Fruit fly (Drosophila melanogaster) whole organism, prepupa: Measurements from ENCODE around the gene CG5021.
A peak's percentile ranks its signal among the peaks of the same experiment; 100 is the strongest.

Source experiments
- CG10669 ChIP-seq: fragments of 200-800 bp; sonication (Bioruptor generic); optimal IDR thresholded peaks from 3 replicates; lab custom pipeline; 2018; ENCODE audit warnings: missing biosample characterization, mild to moderate bottlenecking, missing genetic modification characterization, moderate library complexity
- CG11294 ChIP-seq: fragments of 200-800 bp; sonication (Bioruptor generic); IDR thresholded peaks from 2 replicates; pipeline ENCODE4 v1.3.6; 2022; ENCODE audit warnings: missing biosample characterization, missing genetic modification characterization
- CG11762 ChIP-seq: fragments of 200-800 bp; sonication (Bioruptor generic); optimal IDR thresholded peaks from 3 replicates; lab custom pipeline; 2016; ENCODE audit warnings: missing biosample characterization, missing genetic modification characterization; ENCODE audit not compliant: insufficient read depth
- CG11902 ChIP-seq: fragments of 200-800 bp; sonication (Bioruptor generic); optimal IDR thresholded peaks from 3 replicates; lab custom pipeline; 2016; ENCODE audit warnings: missing biosample characterization, missing genetic modification characterization
- CG15336 ChIP-seq: fragments of 200-800 bp; sonication (Bioruptor generic); IDR thresholded peaks from 2 replicates; pipeline ENCODE4 v1.3.6; 2022; ENCODE audit warnings: missing biosample characterization, missing genetic modification characterization
- CG1621 ChIP-seq: fragments of 200-800 bp; sonication (Bioruptor generic); optimal IDR thresholded peaks from 3 replicates; lab custom pipeline; 2018; ENCODE audit warnings: missing biosample characterization, mild to moderate bottlenecking, missing genetic modification characterization
- CG16779 ChIP-seq: fragments of 200-800 bp; sonication (Bioruptor generic); optimal IDR thresholded peaks from 3 replicates; lab custom pipeline; 2017; ENCODE audit warnings: missing biosample characterization, mild to moderate bottlenecking, missing genetic modification characterization
- CG31627 ChIP-seq: fragments of 200-800 bp; sonication (Bioruptor generic); optimal IDR thresholded peaks from 3 replicates; lab custom pipeline; 2016; ENCODE audit warnings: missing biosample characterization, missing genetic modification characterization
- CG34406 ChIP-seq: fragments of 200-800 bp; sonication (Bioruptor generic); optimal IDR thresholded peaks from 3 replicates; lab custom pipeline; 2016; ENCODE audit warnings: missing biosample characterization, missing genetic modification characterization
- CG3919 ChIP-seq: fragments of 200-800 bp; sonication (Bioruptor generic); optimal IDR thresholded peaks from 3 replicates; lab custom pipeline; 2016; ENCODE audit warnings: missing biosample characterization, missing genetic modification characterization
- CG6163 ChIP-seq: fragments of 200-800 bp; sonication (Bioruptor generic); IDR thresholded peaks from 3 replicates; pipeline ENCODE4 v1.3.6; 2022; ENCODE audit warnings: missing biosample characterization, missing genetic modification characterization
- CG6808 ChIP-seq: fragments of 200-800 bp; sonication (Bioruptor generic); optimal IDR thresholded peaks from 3 replicates; lab custom pipeline; 2017; ENCODE audit warnings: missing biosample characterization, missing genetic modification characterization, mild to moderate bottlenecking, moderate library complexity, missing genetic modification reagents
- CG7368 ChIP-seq: fragments of 200-800 bp; sonication (Bioruptor generic); optimal IDR thresholded peaks from 3 replicates; lab custom pipeline; 2016; ENCODE audit warnings: missing biosample characterization, missing genetic modification characterization
- CG8119 ChIP-seq: fragments of 200-800 bp; sonication (Bioruptor generic); IDR thresholded peaks from 3 replicates; pipeline ENCODE4 v1.3.6; 2022; ENCODE audit warnings: missing biosample characterization, missing genetic modification characterization
- CG8319 ChIP-seq: fragments of 200-800 bp; sonication (Bioruptor generic); optimal IDR thresholded peaks from 3 replicates; lab custom pipeline; 2016; ENCODE audit warnings: missing biosample characterization, missing genetic modification characterization
- CG8632 ChIP-seq: fragments of 200-800 bp; sonication (Bioruptor generic); optimal IDR thresholded peaks from 3 replicates; lab custom pipeline; 2016; ENCODE audit warnings: missing biosample characterization, missing genetic modification characterization
- CG9139 ChIP-seq: fragments of 200-800 bp; sonication (Bioruptor generic); optimal IDR thresholded peaks from 3 replicates; lab custom pipeline; 2017; ENCODE audit warnings: missing biosample characterization, mild to moderate bottlenecking, missing genetic modification characterization
- Eip75B ChIP-seq: fragments of 200-800 bp; sonication (Bioruptor generic); optimal IDR thresholded peaks from 3 replicates; lab custom pipeline; 2016; ENCODE audit warnings: missing biosample characterization, missing genetic modification characterization
- Eip78C ChIP-seq: fragments of 200-800 bp; sonication (Bioruptor generic); peaks from one replicate; lab custom pipeline; 2016; ENCODE audit warnings: missing biosample characterization, missing genetic modification characterization
- Eip93F ChIP-seq: fragments of 200-800 bp; sonication (Bioruptor generic); optimal IDR thresholded peaks from 2 replicates; lab custom pipeline; 2016; ENCODE audit warnings: missing biosample characterization, mild to moderate bottlenecking, missing genetic modification characterization
- Ets21C ChIP-seq: fragments of 200-800 bp; sonication (Bioruptor generic); optimal IDR thresholded peaks from 3 replicates; lab custom pipeline; 2016; ENCODE audit warnings: missing biosample characterization, missing genetic modification characterization
- Hr38 ChIP-seq: sonication (Bioruptor generic); optimal IDR thresholded peaks from 2 replicates; lab custom pipeline; 2016; ENCODE audit warnings: missing biosample characterization, missing genetic modification characterization
- Hr39 ChIP-seq: fragments of 200-800 bp; sonication (Bioruptor generic); optimal IDR thresholded peaks from 2 replicates; lab custom pipeline; 2016; ENCODE audit warnings: missing biosample characterization, missing genetic modification characterization
- Hr4 ChIP-seq: fragments of 200-800 bp; sonication (Bioruptor generic); optimal IDR thresholded peaks from 3 replicates; lab custom pipeline; 2016; ENCODE audit warnings: missing biosample characterization, missing genetic modification characterization
- Lpt ChIP-seq: fragments of 200-800 bp; sonication (Bioruptor generic); optimal IDR thresholded peaks from 3 replicates; lab custom pipeline; 2016; ENCODE audit warnings: missing biosample characterization, missing genetic modification characterization
- Met ChIP-seq: fragments of 200-800 bp; sonication (Bioruptor generic); optimal IDR thresholded peaks from 3 replicates; lab custom pipeline; 2016; ENCODE audit warnings: missing biosample characterization, missing genetic modification characterization
- OdsH ChIP-seq: fragments of 200-800 bp; sonication (Bioruptor generic); optimal IDR thresholded peaks from 3 replicates; lab custom pipeline; 2016; ENCODE audit warnings: missing biosample characterization, missing genetic modification characterization
- Smox ChIP-seq: fragments of 200-800 bp; sonication (Bioruptor generic); optimal IDR thresholded peaks from 3 replicates; lab custom pipeline; 2016; ENCODE audit warnings: missing biosample characterization, missing genetic modification characterization
- Sox102F ChIP-seq: fragments of 200-800 bp; sonication (Bioruptor generic); optimal IDR thresholded peaks from 2 replicates; lab custom pipeline; 2016; ENCODE audit warnings: missing biosample characterization, mild to moderate bottlenecking, missing genetic modification characterization
- Sox15 ChIP-seq: fragments of 200-800 bp; sonication (Bioruptor generic); optimal IDR thresholded peaks from 3 replicates; lab custom pipeline; 2016; ENCODE audit warnings: missing biosample characterization, missing genetic modification characterization
- acj6 ChIP-seq: fragments of 200-800 bp; sonication (Bioruptor generic); optimal IDR thresholded peaks from 3 replicates; lab custom pipeline; 2016; ENCODE audit warnings: missing biosample characterization, missing genetic modification characterization
- cyc ChIP-seq: fragments of 200-800 bp; sonication (Bioruptor generic); optimal IDR thresholded peaks from 3 replicates; lab custom pipeline; 2016; ENCODE audit warnings: missing biosample characterization, missing genetic modification characterization
- eg ChIP-seq: fragments of 200-800 bp; sonication (Bioruptor generic); IDR thresholded peaks from 3 replicates; pipeline ENCODE4 v1.3.6; 2022; ENCODE audit warnings: missing biosample characterization, missing genetic modification characterization
- esn ChIP-seq: fragments of 200-800 bp; sonication (Bioruptor generic); optimal IDR thresholded peaks from 2 replicates; lab custom pipeline; 2016; ENCODE audit warnings: missing biosample characterization, mild to moderate bottlenecking, missing genetic modification characterization, moderate library complexity
- fd59A ChIP-seq: fragments of 200-800 bp; sonication (Bioruptor generic); optimal IDR thresholded peaks from 2 replicates; lab custom pipeline; 2017; ENCODE audit warnings: missing biosample characterization, mild to moderate bottlenecking, missing genetic modification characterization, missing genetic modification reagents
- fd85E ChIP-seq: fragments of 200-800 bp; sonication (Bioruptor generic); optimal IDR thresholded peaks from 3 replicates; lab custom pipeline; 2016; ENCODE audit warnings: missing biosample characterization, missing genetic modification characterization
- fkh ChIP-seq: fragments of 200-800 bp; sonication (Bioruptor generic); optimal IDR thresholded peaks from 3 replicates; lab custom pipeline; 2017; ENCODE audit warnings: missing biosample characterization, mild to moderate bottlenecking, missing genetic modification characterization, moderate library complexity
- net ChIP-seq: fragments of 200-800 bp; sonication (Bioruptor generic); optimal IDR thresholded peaks from 3 replicates; lab custom pipeline; 2016; ENCODE audit warnings: missing biosample characterization, missing genetic modification characterization
- pdm3 ChIP-seq: fragments of 200-800 bp; sonication (Bioruptor generic); optimal IDR thresholded peaks from 3 replicates; lab custom pipeline; 2016; ENCODE audit warnings: missing biosample characterization, missing genetic modification characterization
- salr ChIP-seq, 2 experiments: fragments of 200-800 bp; sonication (Bioruptor generic); optimal IDR thresholded peaks; 3 replicates each; lab custom pipeline; 2016 to 2018; ENCODE audit warnings: missing biosample characterization in 2 of 2, missing genetic modification characterization in 2 of 2, mild to moderate bottlenecking in 1 of 2
- svp ChIP-seq: fragments of 200-800 bp; sonication (Bioruptor generic); peaks from one replicate; lab custom pipeline; 2016; ENCODE audit warnings: missing biosample characterization, missing genetic modification characterization
- topi ChIP-seq: fragments of 200-800 bp; sonication (Bioruptor generic); optimal IDR thresholded peaks from 3 replicates; lab custom pipeline; 2016; ENCODE audit warnings: missing biosample characterization, missing genetic modification characterization
- vri ChIP-seq: fragments of 200-800 bp; sonication (Bioruptor generic); optimal IDR thresholded peaks from 3 replicates; lab custom pipeline; 2016; ENCODE audit warnings: missing biosample characterization, mild to moderate bottlenecking, missing genetic modification characterization

CG5021 gene

dm6 chr3L:8985848-8986320 is 19.3 kb downstream of the CG5021 start, which contains the start of gene Galk:
Galk (minus strand) TSS chr3L:8986091.
- TF ChIP-seq CG16779 (tag; lab: Kevin White, UChicago) (no peak), CG15336 (GFP tag; lab: Robert Waterston, UW) (0 out of 2 replicates have a peak, but pooled peaks have one; percentile 14), eg (GFP tag; lab: Robert Waterston, UW) (no peak), fkh (GFP tag; lab: Kevin White, UChicago) (peak; percentile 78), CG31627 (GFP tag; lab: Kevin White, UChicago) (no peak), OdsH (GFP tag; lab: Kevin White, UChicago) (no peak), CG6163 (GFP tag; lab: Robert Waterston, UW) (0 out of 3 replicates have a peak, but pooled peaks have one; percentile 24), CG11294 (GFP tag; lab: Robert Waterston, UW) (0 out of 2 replicates have a peak, but pooled peaks have one; percentile 32)
- TF ChIP-seq, all 60 proteins: peak for 4

- TF ChIP-seq Sox15 (GFP tag; lab: Kevin White, UChicago) (no peak), Eip78C (GFP tag; lab: Kevin White, UChicago) (no peak), fkh (GFP tag; lab: Kevin White, UChicago) (peak; percentile 13), topi (GFP tag; lab: Kevin White, UChicago) (no peak), CG34406 (no peak)
Measured at dm6 chr3L:8986582-8986981, 20.0 kb downstream of the CG5021 start, which contains the start of gene CG5068. CG5068 (plus strand) TSS chr3L:8986710.

- TF ChIP-seq Ets21C (GFP tag; lab: Kevin White, UChicago) = no peak
- no peak for TF ChIP-seq Smox (GFP tag; lab: Kevin White, UChicago)
- TF ChIP-seq CG8119 (GFP tag; lab: Robert Waterston, UW) = no peak
- no peak for TF ChIP-seq CG11902 (GFP tag; lab: Kevin White, UChicago)
- TF ChIP-seq fkh (GFP tag; lab: Kevin White, UChicago) = no peak
- TF ChIP-seq acj6 (GFP tag; lab: Kevin White, UChicago) = no peak
- TF ChIP-seq Sox102F (GFP tag; lab: Kevin White, UChicago) = no peak
- no peak for TF ChIP-seq CG6163 (GFP tag; lab: Robert Waterston, UW)
- TF ChIP-seq CG34406 = no peak
- no peak for TF ChIP-seq CG9139 (GFP tag; lab: Kevin White, UChicago)
- no peak for TF ChIP-seq CG1621 (tag; lab: Kevin White, UChicago)
- no peak for TF ChIP-seq Hr38 (GFP tag; lab: Kevin White, UChicago)
- no peak for TF ChIP-seq Lpt (GFP tag; lab: Kevin White, UChicago)
- no peak for TF ChIP-seq CG11762 (GFP tag; lab: Kevin White, UChicago)
- no peak for TF ChIP-seq pdm3 (GFP tag; lab: Kevin White, UChicago)
- no peak for TF ChIP-seq CG8632 (GFP tag; lab: Kevin White, UChicago)
Measured at dm6 chr3L:8990128-8990527, 23.5 kb downstream of the CG5021 start, which contains the start of gene CG5280. CG5280 (minus strand) TSS chr3L:8990228.

- TF ChIP-seq CG1621 (tag; lab: Kevin White, UChicago) (peak; percentile 43), fd85E (peak; percentile 31), vri (GFP tag; lab: Kevin White, UChicago) (no peak), CG15336 (GFP tag; lab: Robert Waterston, UW) (peak; percentile 95), Eip93F (GFP tag; lab: Kevin White, UChicago) (peak; percentile 70), CG31627 (GFP tag; lab: Kevin White, UChicago) (peak; percentile 92), cyc (GFP tag; lab: Kevin White, UChicago) (peak; percentile 89), CG6163 (GFP tag; lab: Robert Waterston, UW) (peak; percentile 95), CG8319 (GFP tag; lab: Kevin White, UChicago) (peak; percentile 74), fd59A (GFP tag; lab: Kevin White, UChicago) (peak; percentile 51), svp (peak; percentile 95), acj6 (GFP tag; lab: Kevin White, UChicago) (peak; percentile 87), Eip75B (GFP tag; lab: Kevin White, UChicago) (peak; percentile 89), Hr39 (GFP tag; lab: Kevin White, UChicago) (peak; percentile 90), Sox102F (GFP tag; lab: Kevin White, UChicago) (no peak), Hr4 (peak; percentile 97), CG3919 (GFP tag; lab: Kevin White, UChicago) (peak; percentile 91), fkh (GFP tag; lab: Kevin White, UChicago) (no peak), salr (GFP tag; optimal IDR thresholded peaks at IDR 0.05; lab: Kevin White, UChicago) (peak in 1 of 2 experiments; percentile 31), esn (GFP tag; lab: Kevin White, UChicago) (peak; percentile 92), CG7368 (peak; percentile 87), CG8632 (GFP tag; lab: Kevin White, UChicago) (peak; percentile 82), Hr38 (GFP tag; lab: Kevin White, UChicago) (peak; percentile 75), CG6808 (GFP tag; lab: Kevin White, UChicago) (no peak), CG10669 (GFP tag; lab: Kevin White, UChicago) (no peak), net (GFP tag; lab: Kevin White, UChicago) (peak; percentile 87), topi (GFP tag; lab: Kevin White, UChicago) (peak; percentile 88), Met (GFP tag; lab: Kevin White, UChicago) (no peak)
Measured at dm6 chr3L:8996173-8996767, 29.6 kb downstream of the CG5021 start.
